Worm (Caenorhabditis elegans): ENCODE data around the gene F40C5.2.

Gene F40C5.2

ce11 chrV:3538307-3538706 lies 32.5 kb upstream of the F40C5.2 start, which contains the start of gene nhr-93:
TSS of gene nhr-93 (minus strand) at chrV:3538407.
- TF ChIP-seq snpc-4 (GFP tag; optimal IDR thresholded peaks at IDR 0.05) (no peak), snpc-4 (tag; optimal IDR thresholded peaks at IDR 0.05) (no peak)

ce11 chrV:3541117-3541516 lies 29.7 kb upstream of the F40C5.2 start, which contains the start of gene srbc-67:
TSS of gene srbc-67 (minus strand) at chrV:3541217.
- TF ChIP-seq mel-28 (tag; optimal IDR thresholded peaks at IDR 0.05; ENCODE audit: borderline replicate concordance), result no peak
- TF ChIP-seq madf-6 (GFP tag; IDR thresholded peaks at IDR 0.05), result no peak
- TF ChIP-seq attf-5 (GFP tag; optimal IDR thresholded peaks at IDR 0.05), result no peak
- no peak for TF ChIP-seq lsy-27 (tag; optimal IDR thresholded peaks at IDR 0.05; ENCODE audit: borderline replicate concordance, insufficient read depth)
- no peak for TF ChIP-seq C17E4.6 (GFP tag; IDR thresholded peaks at IDR 0.05)
- TF ChIP-seq B0336.3 (GFP tag; IDR thresholded peaks at IDR 0.05), result no peak
- no peak for TF ChIP-seq efl-1 (GFP tag; optimal IDR thresholded peaks at IDR 0.05)
- TF ChIP-seq tlf-1 (GFP tag; optimal IDR thresholded peaks at IDR 0.05), result no peak
- TF ChIP-seq hlh-12 (tag; optimal IDR thresholded peaks at IDR 0.05), result no peak
- TF ChIP-seq lin-54 (GFP tag; optimal IDR thresholded peaks at IDR 0.05), result no peak
- TF ChIP-seq mxl-1 (tag; optimal IDR thresholded peaks at IDR 0.05), result no peak
- TF ChIP-seq akir-1 (GFP tag; optimal IDR thresholded peaks at IDR 0.05), result no peak
- TF ChIP-seq ztf-3 (GFP tag; optimal IDR thresholded peaks at IDR 0.05), result no peak
- TF ChIP-seq F57C9.4 (tag; optimal IDR thresholded peaks at IDR 0.05), result no peak
- no peak for TF ChIP-seq ceh-27 (GFP tag; optimal IDR thresholded peaks at IDR 0.05)
- no peak for TF ChIP-seq ama-1 (optimal IDR thresholded peaks at IDR 0.05)
- no peak for TF ChIP-seq ama-1 (GFP tag; optimal IDR thresholded peaks at IDR 0.05)
- TF ChIP-seq ztf-6 (GFP tag; IDR thresholded peaks at IDR 0.05), result no peak
- TF ChIP-seq ceh-40 (GFP tag; IDR thresholded peaks at IDR 0.05), result no peak
- TF ChIP-seq somi-1 (GFP tag; optimal IDR thresholded peaks at IDR 0.05), result no peak
- TF ChIP-seq F52B5.7 (tag; optimal IDR thresholded peaks at IDR 0.05), result no peak

- TF ChIP-seq F37B4.10 (GFP tag; IDR thresholded peaks at IDR 0.05) (no peak), F55B11.4 (tag; optimal IDR thresholded peaks at IDR 0.05; ENCODE audit: borderline replicate concordance, insufficient read depth) (no peak), dpff-1 (tag; optimal IDR thresholded peaks at IDR 0.05) (no peak), fkh-3 (tag; optimal IDR thresholded peaks at IDR 0.05) (no peak), T26A5.8 (tag; optimal IDR thresholded peaks at IDR 0.05) (no peak), ztf-18 (tag; optimal IDR thresholded peaks at IDR 0.05) (no peak)
Observed at ce11 chrV:3543344-3543743, 27.5 kb upstream of the F40C5.2 start, which contains the start of gene nhr-222. TSS of gene nhr-222 (minus strand) at chrV:3543444.

- no peak for TF ChIP-seq efl-1 (GFP tag; optimal IDR thresholded peaks at IDR 0.05)
- TF ChIP-seq xnd-1 (tag; optimal IDR thresholded peaks at IDR 0.05), result no peak
Observed at ce11 chrV:3546517-3546916, 24.3 kb upstream of the F40C5.2 start, which contains the start of gene srbc-68. TSS of gene srbc-68 (minus strand) at chrV:3546617.

- TF ChIP-seq rcor-1 (GFP tag; IDR thresholded peaks at IDR 0.05) (no peak), lsy-27 (tag; optimal IDR thresholded peaks at IDR 0.05; ENCODE audit: borderline replicate concordance, insufficient read depth) (no peak)
Observed at ce11 chrV:3548798-3549197, 22.0 kb upstream of the F40C5.2 start, which contains the start of gene srw-130. TSS of gene srw-130 (minus strand) at chrV:3548898.

ce11 chrV:3549553-3549952 lies 21.2 kb upstream of the F40C5.2 start, which contains the start of gene sri-21:
TSS of gene sri-21 (plus strand) at chrV:3549853.
- TF ChIP-seq unc-62 (GFP tag; optimal IDR thresholded peaks at IDR 0.05) (no peak), K12H6.12 (tag; optimal IDR thresholded peaks at IDR 0.05) (no peak), ceh-79 (tag; optimal IDR thresholded peaks at IDR 0.05) (no peak), hsf-1 (GFP tag; IDR thresholded peaks at IDR 0.05) (no peak)

All from whole organism, young adult.